Fruit fly (Drosophila melanogaster) whole organism, embryonic: ENCODE results near the gene CG34179.

Experiments used
- Bdp1 ChIP-seq: fragments of 200-800 bp; sonication (Bioruptor generic); optimal IDR thresholded peaks from 3 replicates; lab custom pipeline; 2016; ENCODE audit warnings: missing biosample characterization, missing genetic modification characterization
- CG10462 ChIP-seq: fragments of 200-800 bp; sonication (Bioruptor generic); optimal IDR thresholded peaks from 2 replicates; lab custom pipeline; 2016; ENCODE audit warnings: missing biosample characterization, missing genetic modification characterization
- CG11247 ChIP-seq: fragments of 200-800 bp; sonication (Bioruptor generic); IDR thresholded peaks from 2 replicates; pipeline ENCODE4 v1.3.6; 2022; ENCODE audit warnings: missing biosample characterization, missing genetic modification characterization
- CG11696 ChIP-seq: fragments of 200-800 bp; sonication (Bioruptor generic); IDR thresholded peaks from 2 replicates; pipeline ENCODE4 v1.3.6; 2022; ENCODE audit warnings: missing biosample characterization, missing genetic modification characterization
- CG12299 ChIP-seq: fragments of 200-800 bp; sonication (Bioruptor generic); optimal IDR thresholded peaks from 2 replicates; lab custom pipeline; 2018; ENCODE audit warnings: missing biosample characterization, mild to moderate bottlenecking, missing genetic modification characterization
- CG1233 ChIP-seq: fragments of 200-800 bp; sonication (Bioruptor generic); optimal IDR thresholded peaks from 4 replicates; lab custom pipeline; 2018; ENCODE audit warnings: missing biosample characterization, mild to moderate bottlenecking, missing genetic modification characterization
- CG12659 ChIP-seq: fragments of 200-800 bp; sonication (Bioruptor generic); optimal IDR thresholded peaks from 3 replicates; lab custom pipeline; 2017; ENCODE audit warnings: mild to moderate bottlenecking, missing biosample characterization, missing genetic modification reagents, missing genetic modification characterization
- CG13424 ChIP-seq: fragments of 200-800 bp; sonication (Bioruptor generic); optimal IDR thresholded peaks from 2 replicates; lab custom pipeline; 2019; ENCODE audit warnings: missing biosample characterization, mild to moderate bottlenecking, missing genetic modification characterization, moderate library complexity
- CG1647 ChIP-seq: fragments of 200-800 bp; sonication (Bioruptor generic); optimal IDR thresholded peaks from 3 replicates; lab custom pipeline; 2016; ENCODE audit warnings: missing biosample characterization, missing genetic modification characterization
- CG16863 ChIP-seq: fragments of 200-800 bp; sonication (Bioruptor generic); optimal IDR thresholded peaks from 3 replicates; lab custom pipeline; 2016; ENCODE audit warnings: missing biosample characterization, missing genetic modification characterization
- CG2116 ChIP-seq: fragments of 200-800 bp; sonication (Bioruptor generic); optimal IDR thresholded peaks from 3 replicates; lab custom pipeline; 2018; ENCODE audit warnings: missing biosample characterization, mild to moderate bottlenecking, missing genetic modification characterization
- CG2889 ChIP-seq: fragments of 200-800 bp; sonication (Bioruptor generic); IDR thresholded peaks from 3 replicates; pipeline ENCODE4 v1.3.6; 2022; ENCODE audit warnings: missing biosample characterization, missing genetic modification characterization
- CG33213 ChIP-seq: fragments of 200-800 bp; sonication (Bioruptor generic); optimal IDR thresholded peaks from 3 replicates; lab custom pipeline; 2016; ENCODE audit warnings: missing biosample characterization, missing genetic modification characterization
- CG3407 ChIP-seq: fragments of 200-800 bp; sonication (Bioruptor generic); optimal IDR thresholded peaks from 2 replicates; lab custom pipeline; 2018; ENCODE audit warnings: missing biosample characterization, mild to moderate bottlenecking, missing genetic modification characterization
- CG3726 ChIP-seq: fragments of 200-800 bp; sonication (Bioruptor generic); IDR thresholded peaks from 3 replicates; pipeline ENCODE4, ENCODE4 v1.3.6; 2022; ENCODE audit warnings: missing biosample characterization, missing genetic modification characterization
- CG6791 ChIP-seq: fragments of 200-800 bp; sonication (Bioruptor generic); IDR thresholded peaks from 3 replicates; pipeline ENCODE4 v1.3.6; 2022; ENCODE audit warnings: missing biosample characterization, missing genetic modification characterization; ENCODE audit not compliant: partially characterized antibody
- CG7271 ChIP-seq: fragments of 200-800 bp; sonication (Bioruptor generic); optimal IDR thresholded peaks from 2 replicates; lab custom pipeline; 2018; ENCODE audit warnings: missing biosample characterization, mild to moderate bottlenecking, missing genetic modification characterization, moderate library complexity
- CG7556 ChIP-seq: fragments of 200-800 bp; sonication (Bioruptor generic); optimal IDR thresholded peaks from 2 replicates; lab custom pipeline; 2017; ENCODE audit warnings: missing biosample characterization, mild to moderate bottlenecking, missing genetic modification characterization
- CG7786 ChIP-seq: fragments of 200-800 bp; sonication (Bioruptor generic); optimal IDR thresholded peaks from 2 replicates; lab custom pipeline; 2016; ENCODE audit warnings: missing biosample characterization, missing genetic modification characterization
- CG7987 ChIP-seq: fragments of 200-800 bp; sonication (Bioruptor generic); optimal IDR thresholded peaks from 2 replicates; lab custom pipeline; 2018; ENCODE audit warnings: missing biosample characterization, mild to moderate bottlenecking, missing genetic modification characterization, moderate library complexity
- CG8089 ChIP-seq: fragments of 200-800 bp; sonication (Bioruptor generic); optimal IDR thresholded peaks from 3 replicates; lab custom pipeline; 2016; ENCODE audit warnings: missing biosample characterization, missing genetic modification characterization
- CG8388 ChIP-seq: fragments of 200-800 bp; sonication (Bioruptor generic); optimal IDR thresholded peaks from 2 replicates; lab custom pipeline; 2019; ENCODE audit warnings: missing biosample characterization, mild to moderate bottlenecking, missing genetic modification characterization, moderate library complexity
- CG8765 ChIP-seq: fragments of 200-800 bp; sonication (Bioruptor generic); IDR thresholded peaks from 2 replicates; pipeline ENCODE4 v1.3.6; 2022; ENCODE audit warnings: missing biosample characterization, missing genetic modification characterization
- CG9609 ChIP-seq: fragments of 200-800 bp; sonication (Bioruptor generic); optimal IDR thresholded peaks from 3 replicates; lab custom pipeline; 2016; ENCODE audit warnings: missing biosample characterization, missing genetic modification characterization
- CG9727 ChIP-seq: fragments of 200-800 bp; sonication (Bioruptor generic); optimal IDR thresholded peaks from 3 replicates; lab custom pipeline; 2017; ENCODE audit warnings: missing biosample characterization, mild to moderate bottlenecking, missing genetic modification characterization
- E2f2 ChIP-seq: fragments of 200-800 bp; sonication (Bioruptor generic); IDR thresholded peaks from 2 replicates; pipeline ENCODE4 v1.3.6; 2022; ENCODE audit warnings: missing biosample characterization, missing genetic modification characterization
- Elba2 ChIP-seq: fragments of 200-800 bp; sonication (Bioruptor generic); optimal IDR thresholded peaks from 3 replicates; lab custom pipeline; 2016; ENCODE audit warnings: missing biosample characterization, missing genetic modification characterization
- Ets65A ChIP-seq: fragments of 200-800 bp; sonication (Bioruptor generic); peaks from one replicate; lab custom pipeline; 2016; ENCODE audit warnings: missing biosample characterization, missing genetic modification characterization
- Fer1 ChIP-seq: fragments of 200-800 bp; sonication (Bioruptor generic); optimal IDR thresholded peaks from 2 replicates; lab custom pipeline; 2017; ENCODE audit warnings: missing biosample characterization, mild to moderate bottlenecking, missing genetic modification characterization
- HHEX ChIP-seq: fragments of 200-800 bp; sonication (Bioruptor generic); optimal IDR thresholded peaks from 3 replicates; lab custom pipeline; 2017; ENCODE audit warnings: missing biosample characterization, mild to moderate bottlenecking, missing genetic modification characterization, missing genetic modification reagents
- HLH54F ChIP-seq: fragments of 200-800 bp; sonication (Bioruptor generic); optimal IDR thresholded peaks from 3 replicates; lab custom pipeline; 2016; ENCODE audit warnings: missing biosample characterization, missing genetic modification characterization
- MBD-R2 ChIP-seq: fragments of 200-800 bp; sonication (Bioruptor generic); IDR thresholded peaks from 2 replicates; pipeline ENCODE4 v1.3.6; 2022; ENCODE audit warnings: missing biosample characterization, missing genetic modification characterization
- Mes4 ChIP-seq: fragments of 200-800 bp; sonication (Bioruptor generic); optimal IDR thresholded peaks from 2 replicates; lab custom pipeline; 2016; ENCODE audit warnings: missing biosample characterization, missing genetic modification characterization
- Poxn ChIP-seq: fragments of 200-800 bp; sonication (Bioruptor generic); IDR thresholded peaks from 2 replicates; pipeline ENCODE4 v1.3.6; 2022; ENCODE audit warnings: missing biosample characterization, missing genetic modification characterization
- Ptx1 ChIP-seq: fragments of 200-800 bp; sonication (Bioruptor generic); IDR thresholded peaks from 2 replicates; pipeline ENCODE4 v1.3.6; 2022; ENCODE audit warnings: missing biosample characterization, missing genetic modification characterization
- Rfx ChIP-seq: fragments of 200-800 bp; sonication (Bioruptor generic); IDR thresholded peaks from 2 replicates; pipeline ENCODE4 v1.3.6; 2022; ENCODE audit warnings: missing biosample characterization, missing genetic modification characterization
- Trl ChIP-seq, 3 experiments: fragments of >200 bp in 2 of 3; fragments of 200-800 bp in 1 of 3; sonication (Bioruptor generic) in 1 of 3; optimal IDR thresholded peaks; 2 replicates in 1 of 3; 3 replicates in 2 of 3; lab custom pipeline; 2016 to 2017; ENCODE audit warnings: missing biosample characterization in 1 of 3, missing genetic modification characterization in 1 of 3
- YL-1 ChIP-seq: fragments of 200-800 bp; sonication (Bioruptor generic); optimal IDR thresholded peaks from 3 replicates; lab custom pipeline; 2017; ENCODE audit warnings: missing biosample characterization, mild to moderate bottlenecking, missing genetic modification characterization
- bcd ChIP-seq: fragments of 200-800 bp; sonication (Bioruptor generic); optimal IDR thresholded peaks from 2 replicates; lab custom pipeline; 2017; ENCODE audit warnings: missing biosample characterization, mild to moderate bottlenecking, missing genetic modification characterization
- da ChIP-seq: fragments of 200-800 bp; sonication (Bioruptor generic); optimal IDR thresholded peaks from 2 replicates; lab custom pipeline; 2016; ENCODE audit warnings: missing biosample characterization, missing genetic modification characterization
- en ChIP-seq: fragments of 200-800 bp; sonication (Bioruptor generic); optimal IDR thresholded peaks from 2 replicates; lab custom pipeline; 2016; ENCODE audit warnings: missing biosample characterization, missing genetic modification characterization
- fd96Cb ChIP-seq: fragments of 200-800 bp; sonication (Bioruptor generic); optimal IDR thresholded peaks from 2 replicates; lab custom pipeline; 2018; ENCODE audit warnings: missing biosample characterization, mild to moderate bottlenecking, missing genetic modification characterization, moderate library complexity
- mirr ChIP-seq: fragments of 200-800 bp; sonication (Bioruptor generic); optimal IDR thresholded peaks from 3 replicates; lab custom pipeline; 2018; ENCODE audit warnings: missing biosample characterization, mild to moderate bottlenecking, missing genetic modification characterization
- nau ChIP-seq: fragments of 200-800 bp; sonication (Bioruptor generic); optimal IDR thresholded peaks from 3 replicates; lab custom pipeline; 2017; ENCODE audit warnings: missing biosample characterization, mild to moderate bottlenecking, missing genetic modification characterization, missing genetic modification reagents
- nmo ChIP-seq: fragments of 200-800 bp; sonication (Bioruptor generic); optimal IDR thresholded peaks from 2 replicates; lab custom pipeline; 2018; ENCODE audit warnings: missing biosample characterization, mild to moderate bottlenecking, missing genetic modification characterization, moderate library complexity
- pho ChIP-seq: fragments of 200-800 bp; sonication (Bioruptor generic); optimal IDR thresholded peaks from 2 replicates; lab custom pipeline; 2016; ENCODE audit warnings: missing biosample characterization, missing genetic modification characterization
- sisA ChIP-seq: fragments of 200-800 bp; sonication (Bioruptor generic); IDR thresholded peaks from 2 replicates; pipeline ENCODE4 v1.3.6; 2022; ENCODE audit warnings: missing biosample characterization, missing genetic modification characterization
- slp2 ChIP-seq: fragments of 200-800 bp; sonication (Bioruptor generic); optimal IDR thresholded peaks from 2 replicates; lab custom pipeline; 2016; ENCODE audit warnings: missing biosample characterization, missing genetic modification characterization
- stc ChIP-seq: fragments of 200-800 bp; sonication (Bioruptor generic); IDR thresholded peaks from 2 replicates; pipeline ENCODE4 v1.3.6; 2022; ENCODE audit warnings: missing biosample characterization, missing genetic modification characterization
- stwl ChIP-seq: fragments of 200-800 bp; sonication (Bioruptor generic); optimal IDR thresholded peaks from 3 replicates; lab custom pipeline; 2018; ENCODE audit warnings: missing biosample characterization, mild to moderate bottlenecking, missing genetic modification characterization, moderate library complexity
- vvl ChIP-seq: fragments of 200-800 bp; sonication (Bioruptor generic); IDR thresholded peaks from 2 replicates; pipeline ENCODE4 v1.3.6; 2022; ENCODE audit warnings: missing biosample characterization, missing genetic modification characterization
- zfh2 ChIP-seq: fragments of 200-800 bp; sonication (Bioruptor generic); optimal IDR thresholded peaks from 2 replicates; lab custom pipeline; 2016; ENCODE audit warnings: missing biosample characterization, missing genetic modification characterization

CG34179 gene

DNA sequence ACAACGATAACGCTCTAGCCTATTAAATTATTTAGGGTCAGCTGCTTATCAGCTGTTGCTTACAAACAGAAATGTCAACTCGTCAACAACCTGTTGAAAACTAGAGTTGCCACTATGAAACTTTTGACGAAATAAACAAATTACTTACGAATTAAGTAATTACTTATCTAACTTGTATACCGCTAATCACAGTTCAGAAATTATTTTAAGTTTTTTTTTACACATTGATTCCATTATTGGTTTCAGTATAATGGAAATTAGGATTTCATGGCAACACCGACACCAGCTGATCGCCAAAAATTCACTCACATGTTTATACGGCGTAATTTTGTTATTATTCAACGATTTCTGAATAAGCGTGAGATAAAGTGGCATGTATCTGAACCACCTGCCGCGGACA is 10.7 kb downstream of the CG34179 start, which contains the start of the genes CG9117 and CG31643 (continued):
- TF ChIP-seq CG7786 (GFP tag; lab: Kevin White, UChicago) (peak; percentile 55), Fer1 (GFP tag; lab: Kevin White, UChicago) (peak; percentile 67), HLH54F (GFP tag; lab: Kevin White, UChicago) (peak; percentile 47), mirr (GFP tag; lab: Kevin White, UChicago) (peak; percentile 48), E2f2 (GFP tag; lab: Robert Waterston, UW) (peak; percentile 28), nau (GFP tag; lab: Kevin White, UChicago) (no peak), CG12299 (tag; lab: Kevin White, UChicago) (peak; percentile 31), CG2889 (GFP tag; lab: Robert Waterston, UW) (no peak), CG12659 (GFP tag; lab: Kevin White, UChicago) (peak; percentile 69), CG1647 (GFP tag; lab: Kevin White, UChicago) (no peak), CG16863 (GFP tag; lab: Kevin White, UChicago) (peak; percentile 49), zfh2 (GFP tag; lab: Kevin White, UChicago) (peak; percentile 68), CG2116 (GFP tag; lab: Kevin White, UChicago) (peak; percentile 57), CG33213 (GFP tag; lab: Kevin White, UChicago) (peak; percentile 47), CG8388 (GFP tag; lab: Kevin White, UChicago) (peak; percentile 52), nmo (GFP tag; lab: Kevin White, UChicago) (peak; percentile 69), da (GFP tag; lab: Kevin White, UChicago) (no peak), Bdp1 (GFP tag; lab: Kevin White, UChicago) (peak; percentile 29), CG3407 (GFP tag; lab: Kevin White, UChicago) (no peak), CG11696 (GFP tag; lab: Robert Waterston, UW) (no peak), bcd (GFP tag; lab: Kevin White, UChicago) (peak; percentile 46), YL-1 (GFP tag; lab: Kevin White, UChicago) (peak; percentile 26), Ptx1 (GFP tag; lab: Robert Waterston, UW) (no peak), CG7271 (tag; lab: Kevin White, UChicago) (peak; percentile 35), slp2 (peak; percentile 45), CG9609 (GFP tag; lab: Kevin White, UChicago) (peak; percentile 65), CG11247 (no peak), CG6791 (GFP tag; lab: Robert Waterston, UW) (no peak), Mes4 (peak; percentile 30), CG8765 (GFP tag; lab: Robert Waterston, UW) (no peak), en (GFP tag; lab: Kevin White, UChicago) (no peak), HHEX (no peak), MBD-R2 (GFP tag; lab: Robert Waterston, UW) (peak; percentile 82), Poxn (no peak), CG3726 (GFP tag; lab: Robert Waterston, UW) (no peak), vvl (GFP tag; lab: Robert Waterston, UW) (peak; percentile 31; the same call in 1 of the 2 replicates), sisA (peak; percentile 25; the same call in 1 of the 2 replicates), pho (GFP tag; lab: Kevin White, UChicago) (peak; percentile 47), Trl (optimal IDR thresholded peaks at IDR 0.05; lab: Kevin White, UChicago) (no peak), Trl (GFP tag; optimal IDR thresholded peaks at IDR 0.05; lab: Kevin White, UChicago) (peak; percentile 46), CG1233 (GFP tag; lab: Kevin White, UChicago) (peak; percentile 30), CG13424 (peak; percentile 69), CG7556 (GFP tag; lab: Kevin White, UChicago) (peak; percentile 26), CG8089 (GFP tag; lab: Kevin White, UChicago) (no peak), CG7987 (GFP tag; lab: Kevin White, UChicago) (no peak), stc (GFP tag; lab: Robert Waterston, UW) (peak; percentile 21; the same call in 1 of the 2 replicates), fd96Cb (tag; lab: Kevin White, UChicago) (peak; percentile 9), Elba2 (GFP tag; lab: Kevin White, UChicago) (peak; percentile 10), Rfx (GFP tag; lab: Robert Waterston, UW) (peak; percentile 55), stwl (tag; lab: Kevin White, UChicago) (peak; percentile 54), Ets65A (GFP tag; lab: Kevin White, UChicago) (peak; percentile 91), CG10462 (GFP tag; lab: Kevin White, UChicago) (peak; percentile 13), CG9727 (GFP tag; lab: Kevin White, UChicago) (peak; percentile 51)
